Fruit fly (Drosophila melanogaster) whole organism, wandering third instar larva: ENCODE measurements around the gene poe.
A peak's percentile ranks its signal among the peaks of the same experiment; 100 is the strongest.

Source experiments
- Dif ChIP-seq: fragments of 200-275, 200-300 bp; sonication (Bioruptor generic); optimal IDR thresholded peaks from 2 replicates; lab custom pipeline; 2018; ENCODE audit warnings: missing biosample characterization, missing genetic modification characterization; ENCODE audit not compliant: partially characterized antibody
- br ChIP-seq: fragments of 200-800 bp; sonication (Bioruptor generic); optimal IDR thresholded peaks from 2 replicates; lab custom pipeline; 2016; ENCODE audit warnings: missing biosample characterization, missing genetic modification characterization
- h ChIP-seq: fragments of 200-800 bp; sonication (Bioruptor generic); optimal IDR thresholded peaks from 3 replicates; lab custom pipeline; 2016; ENCODE audit warnings: missing biosample characterization, mild to moderate bottlenecking, missing genetic modification characterization
- lola ChIP-seq: fragments of >200 bp; optimal IDR thresholded peaks from 2 replicates; lab custom pipeline; 2017; ENCODE audit warnings: missing biosample characterization, missing genetic modification characterization

dm6 chr2L:8088025-8088789 lies 16.8 kb upstream of the poe start:
- peak; percentile 31 for TF ChIP-seq Dif (GFP tag; lab: Kevin White, UChicago)
- peak; percentile 37 for TF ChIP-seq h
- peak; percentile 44 for TF ChIP-seq br
- TF ChIP-seq lola (GFP tag; lab: Kevin White, UChicago): peak; percentile 29
